Worm (Caenorhabditis elegans) whole organism, early embryonic: Measurements from ENCODE around the gene Y1B5A.1.

Experiments used
- B0310.2 ChIP-seq: sonication (generic microtip); optimal IDR thresholded peaks from 2 replicates; lab custom pipeline; 2016; ENCODE audit warnings: mild to moderate bottlenecking, missing genetic modification characterization, missing compliant biosample characterization
- F13C5.2 ChIP-seq: sonication (generic microtip); optimal IDR thresholded peaks from 2 replicates; lab custom pipeline; 2017; ENCODE audit warnings: mild to moderate bottlenecking, missing genetic modification characterization, inconsistent platforms, missing compliant biosample characterization
- aly-1 ChIP-seq: sonication (generic microtip); optimal IDR thresholded peaks from 2 replicates; lab custom pipeline; 2016; ENCODE audit warnings: missing genetic modification characterization, missing compliant biosample characterization
- ama-1 ChIP-seq: fragments of 150-350 bp; optimal IDR thresholded peaks from 2 replicates; lab custom pipeline; 2014
- ceh-13 ChIP-seq: fragments of 200-800 bp; sonication (Bioruptor generic); optimal IDR thresholded peaks from 2 replicates; lab custom pipeline; 2018; ENCODE audit warnings: mild to moderate bottlenecking, missing genetic modification characterization, missing compliant biosample characterization
- ceh-36 ChIP-seq: sonication (generic microtip); optimal IDR thresholded peaks from 2 replicates; lab custom pipeline; 2016; ENCODE audit warnings: missing genetic modification characterization, inconsistent platforms, missing compliant biosample characterization
- ets-7 ChIP-seq: sonication (generic microtip); optimal IDR thresholded peaks from 2 replicates; lab custom pipeline; 2016; ENCODE audit warnings: missing genotype, missing genetic modification characterization, missing compliant biosample characterization
- flt-1 ChIP-seq: fragments of 200-800 bp; sonication (Bioruptor generic); IDR thresholded peaks from 2 replicates; pipeline ENCODE4 v1.3.6; 2022; ENCODE audit warnings: missing genetic modification characterization, missing compliant biosample characterization
- hmbx-1 ChIP-seq: sonication (generic microtip); optimal IDR thresholded peaks from 2 replicates; lab custom pipeline; 2016; ENCODE audit warnings: mild to moderate bottlenecking, missing genetic modification characterization, missing compliant biosample characterization
- hnd-1 ChIP-seq: sonication (generic microtip); optimal IDR thresholded peaks from 2 replicates; lab custom pipeline; 2016; ENCODE audit warnings: missing genetic modification characterization, missing compliant biosample characterization
- scrt-1 ChIP-seq: fragments of 200-800 bp; sonication (Bioruptor generic); IDR thresholded peaks from 2 replicates; pipeline ENCODE4 v1.3.6; 2022; ENCODE audit warnings: missing genetic modification characterization, missing compliant biosample characterization
- sea-1 ChIP-seq: fragments of 200-800 bp; sonication (Bioruptor generic); conservative IDR thresholded peaks from 2 replicates; pipeline ENCODE4 v1.3.6; 2022; ENCODE audit warnings: missing genetic modification characterization, missing compliant biosample characterization
- tbx-37 ChIP-seq: fragments of 200-800 bp; sonication (Bioruptor generic); conservative IDR thresholded peaks from 2 replicates; pipeline ENCODE4 v1.3.6; 2022; ENCODE audit warnings: missing genetic modification reagents, missing genetic modification characterization, missing compliant biosample characterization

ce11 chrX:7057357-7057756, 27.8 kb upstream of the Y1B5A.1 start, which contains the start of gene B0403.5:
- no peak for TF ChIP-seq ceh-36 (tag; lab: Kevin White, UChicago)
- TF ChIP-seq scrt-1 (GFP tag; lab: Robert Waterston, UW), result no peak
- TF ChIP-seq ama-1 (lab: Kevin White, UChicago), result no peak
- TF ChIP-seq flt-1, result no peak
- TF ChIP-seq ceh-13, result no peak
- no peak for TF ChIP-seq tbx-37 (GFP tag; lab: Robert Waterston, UW)
- no peak for TF ChIP-seq B0310.2
- no peak for TF ChIP-seq aly-1 (tag; lab: Kevin White, UChicago)
- no peak for TF ChIP-seq hmbx-1 (tag; lab: Kevin White, UChicago)
- TF ChIP-seq F13C5.2 (tag; lab: Kevin White, UChicago), result no peak
- no peak for TF ChIP-seq sea-1 (GFP tag; lab: Robert Waterston, UW)
- no peak for TF ChIP-seq hnd-1 (tag; lab: Kevin White, UChicago)
- no peak for TF ChIP-seq ets-7 (tag; lab: Kevin White, UChicago)
